Worm (Caenorhabditis elegans): ENCODE measurements around the gene R07E3.7.

DNA sequence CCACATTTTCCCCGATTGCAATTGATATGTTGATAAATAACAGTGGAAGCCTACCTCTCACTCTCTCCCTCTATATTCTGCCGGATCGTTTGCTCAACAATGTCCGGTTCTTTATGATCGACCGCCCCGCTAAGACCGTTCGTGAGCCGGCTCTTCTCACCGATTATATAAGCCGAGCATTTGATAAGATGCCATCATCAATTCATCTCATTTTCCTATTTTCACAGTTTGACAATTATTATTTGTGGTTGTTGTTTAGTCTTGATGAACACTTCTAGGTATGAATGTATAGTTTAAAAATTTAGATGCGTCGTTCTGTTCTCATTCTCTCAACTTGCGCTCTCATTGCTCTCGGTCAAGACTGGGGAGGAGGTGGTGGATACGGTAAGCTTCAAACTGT, 19.4 kb downstream of the R07E3.7 start, which contains the start of gene idpa-3:
- TF ChIP-seq cog-1 (tag; optimal IDR thresholded peaks at IDR 0.05) = no peak
- no peak for TF ChIP-seq tab-1 (GFP tag; IDR thresholded peaks at IDR 0.05)
- TF ChIP-seq klf-2 (GFP tag; conservative IDR thresholded peaks at IDR 0.05) = no peak
- no peak for TF ChIP-seq ztf-29 (GFP tag; IDR thresholded peaks at IDR 0.05)
- TF ChIP-seq med-1 (GFP tag; optimal IDR thresholded peaks at IDR 0.05; ENCODE audit: insufficient read depth) = no peak
- TF ChIP-seq flt-1 (GFP tag; IDR thresholded peaks at IDR 0.05) = no peak
- no peak for TF ChIP-seq ztf-23 (GFP tag; IDR thresholded peaks at IDR 0.05)
- no peak for TF ChIP-seq T22C8.4 (GFP tag; IDR thresholded peaks at IDR 0.05)
